Worm (Caenorhabditis elegans) whole organism, L2 larva: ENCODE results near the gene F25F2.1.

Experiments
- C34F6.9 ChIP-seq: fragments of 150-350 bp; optimal IDR thresholded peaks from 2 replicates; lab custom pipeline; 2014; ENCODE audit warnings: missing biosample characterization, missing genetic modification characterization
- F13H6.1 ChIP-seq: sonication (generic microtip); optimal IDR thresholded peaks from 2 replicates; lab custom pipeline; 2016; ENCODE audit warnings: missing genetic modification characterization, missing compliant biosample characterization
- ZK546.5 ChIP-seq: sonication (generic microtip); optimal IDR thresholded peaks from 2 replicates; lab custom pipeline; 2017; ENCODE audit warnings: missing biosample characterization, missing genetic modification characterization
- alr-1 ChIP-seq: fragments of 150-350 bp; optimal IDR thresholded peaks from 2 replicates; lab custom pipeline; 2014; ENCODE audit warnings: missing biosample characterization, missing genetic modification characterization
- ama-1 ChIP-seq: fragments of 150-350 bp; optimal IDR thresholded peaks from 2 replicates; lab custom pipeline; 2018; ENCODE audit warnings: inconsistent platforms
- blmp-1 ChIP-seq: sonication (generic microtip); optimal IDR thresholded peaks from 2 replicates; lab custom pipeline; 2017; ENCODE audit warnings: missing genetic modification characterization, mild to moderate bottlenecking, missing compliant biosample characterization, antibody characterized with exemption, moderate library complexity; ENCODE audit not compliant: insufficient read depth
- ceh-16 ChIP-seq: fragments of 150-350 bp; optimal IDR thresholded peaks from 2 replicates; lab custom pipeline; 2014; ENCODE audit warnings: missing biosample characterization, missing genetic modification characterization
- ceh-82 ChIP-seq: fragments of 150-350 bp; optimal IDR thresholded peaks from 2 replicates; lab custom pipeline; 2014; ENCODE audit warnings: missing biosample characterization, missing genetic modification characterization
- dmd-4 ChIP-seq: sonication (generic microtip); optimal IDR thresholded peaks from 2 replicates; lab custom pipeline; 2017; ENCODE audit warnings: missing biosample characterization, missing genetic modification characterization
- egl-27 ChIP-seq: sonication (generic microtip); optimal IDR thresholded peaks from 3 replicates; lab custom pipeline; 2017; ENCODE audit warnings: missing biosample characterization, missing genetic modification reagents, missing genetic modification characterization
- elt-1 ChIP-seq: fragments of 150-350 bp; optimal IDR thresholded peaks from 2 replicates; lab custom pipeline; 2014; ENCODE audit warnings: missing biosample characterization, missing genetic modification characterization
- elt-3 ChIP-seq: sonication (generic microtip); optimal IDR thresholded peaks from 2 replicates; lab custom pipeline; 2017; ENCODE audit warnings: missing biosample characterization, missing genetic modification characterization
- fos-1 ChIP-seq: fragments of 150-350 bp; optimal IDR thresholded peaks from 2 replicates; lab custom pipeline; 2014; ENCODE audit warnings: missing biosample characterization, missing genetic modification characterization
- gmeb-1 ChIP-seq: fragments of 150-350 bp; optimal IDR thresholded peaks from 2 replicates; lab custom pipeline; 2014; ENCODE audit warnings: missing biosample characterization, missing genetic modification characterization
- lin-11 ChIP-seq: fragments of 150-350 bp; sonication (generic microtip); optimal IDR thresholded peaks from 2 replicates; lab custom pipeline; 2014; ENCODE audit warnings: missing biosample characterization, missing genetic modification characterization, inconsistent platforms, mixed read lengths
- lin-13 ChIP-seq: fragments of 150-350 bp; optimal IDR thresholded peaks from 2 replicates; lab custom pipeline; 2014; ENCODE audit warnings: missing biosample characterization, missing genetic modification reagents, missing genetic modification characterization
- lin-39 ChIP-seq: fragments of 150-350 bp; optimal IDR thresholded peaks from 2 replicates; lab custom pipeline; 2014; ENCODE audit warnings: missing biosample characterization, missing genetic modification reagents, missing genetic modification characterization
- lsy-2 ChIP-seq, 2 experiments: fragments of 150-350 bp in 1 of 2; sonication (generic microtip) in 1 of 2; optimal IDR thresholded peaks; 2 replicates each; lab custom pipeline; 2014 to 2017; ENCODE audit warnings: missing biosample characterization in 2 of 2, missing genetic modification characterization in 2 of 2
- mab-5 ChIP-seq: fragments of 150-350 bp; optimal IDR thresholded peaks from 2 replicates; lab custom pipeline; 2014; ENCODE audit warnings: missing biosample characterization, missing genetic modification characterization
- mbf-1 ChIP-seq: sonication (generic microtip); optimal IDR thresholded peaks from 2 replicates; lab custom pipeline; 2017; ENCODE audit warnings: missing biosample characterization, missing genetic modification characterization
- nhr-11 ChIP-seq: fragments of 150-350 bp; optimal IDR thresholded peaks from 2 replicates; lab custom pipeline; 2014; ENCODE audit warnings: missing biosample characterization, missing genetic modification characterization
- nhr-12 ChIP-seq: fragments of 150-350 bp; optimal IDR thresholded peaks from 2 replicates; lab custom pipeline; 2014; ENCODE audit warnings: missing biosample characterization, missing genetic modification characterization
- nhr-129 ChIP-seq: fragments of 150-350 bp; optimal IDR thresholded peaks from 2 replicates; lab custom pipeline; 2014; ENCODE audit warnings: missing biosample characterization, missing genetic modification characterization
- nhr-21 ChIP-seq: fragments of 150-350 bp; optimal IDR thresholded peaks from 2 replicates; lab custom pipeline; 2014; ENCODE audit warnings: missing biosample characterization, missing genetic modification characterization
- nhr-23 ChIP-seq: fragments of 150-350 bp; optimal IDR thresholded peaks from 2 replicates; lab custom pipeline; 2014; ENCODE audit warnings: missing biosample characterization, missing genetic modification reagents, missing genetic modification characterization
- nhr-237 ChIP-seq: fragments of 150-350 bp; optimal IDR thresholded peaks from 2 replicates; lab custom pipeline; 2014; ENCODE audit warnings: missing biosample characterization, missing genetic modification characterization
- nhr-25 ChIP-seq: fragments of 150-350 bp; sonication (generic microtip); optimal IDR thresholded peaks from 3 replicates; lab custom pipeline; 2014; ENCODE audit warnings: missing biosample characterization, missing genetic modification characterization
- nhr-6 ChIP-seq: fragments of 150-350 bp; optimal IDR thresholded peaks from 2 replicates; lab custom pipeline; 2014; ENCODE audit warnings: missing biosample characterization, missing genetic modification characterization
- peb-1 ChIP-seq: fragments of 150-350 bp; optimal IDR thresholded peaks from 2 replicates; lab custom pipeline; 2014; ENCODE audit warnings: missing biosample characterization, missing genetic modification characterization
- sem-4 ChIP-seq: fragments of 150-350 bp; optimal IDR thresholded peaks from 2 replicates; lab custom pipeline; 2014; ENCODE audit warnings: missing biosample characterization, missing genetic modification reagents, missing genetic modification characterization
- skn-1 ChIP-seq: sonication (generic microtip); optimal IDR thresholded peaks from 2 replicates; lab custom pipeline; 2017; ENCODE audit warnings: missing biosample characterization, missing genetic modification characterization
- sma-3 ChIP-seq: sonication (generic microtip); optimal IDR thresholded peaks from 2 replicates; lab custom pipeline; 2016; ENCODE audit warnings: missing genetic modification reagents, missing genetic modification characterization, missing compliant biosample characterization
- sma-9 ChIP-seq, 2 experiments: fragments of 150-350 bp in 1 of 2; sonication (generic microtip) in 1 of 2; optimal IDR thresholded peaks; 2 replicates each; lab custom pipeline; 2014 to 2016; ENCODE audit warnings: missing genetic modification characterization in 2 of 2, mild to moderate bottlenecking in 1 of 2, missing biosample characterization in 1 of 2, missing compliant biosample characterization in 1 of 2, missing genetic modification reagents in 1 of 2, moderate library complexity in 1 of 2
- snpc-4 ChIP-seq: fragments of 150-350 bp; optimal IDR thresholded peaks from 2 replicates; lab custom pipeline; 2014; ENCODE audit warnings: missing biosample characterization, missing genetic modification characterization
- unc-62 ChIP-seq: fragments of 150-350 bp; optimal IDR thresholded peaks from 2 replicates; lab custom pipeline; 2014; ENCODE audit warnings: missing biosample characterization, missing genetic modification reagents, missing genetic modification characterization
- zag-1 ChIP-seq: fragments of 150-350 bp; optimal IDR thresholded peaks from 2 replicates; lab custom pipeline; 2014; ENCODE audit warnings: missing biosample characterization, missing genetic modification characterization
- ztf-4 ChIP-seq: fragments of 150-350 bp; optimal IDR thresholded peaks from 2 replicates; lab custom pipeline; 2014; ENCODE audit warnings: missing biosample characterization, missing genetic modification characterization

The F25F2.1 gene

ce11 chrIII:4515173-4515572 lies 6.5 kb downstream of the F25F2.1 start:
- no peak for TF ChIP-seq fos-1
- no peak for TF ChIP-seq skn-1 (tag; lab: Kevin White, UChicago)
- TF ChIP-seq snpc-4 (tag; lab: Kevin White, UChicago), result no peak
- TF ChIP-seq ama-1, result no peak
- no peak for TF ChIP-seq blmp-1 (tag; lab: Kevin White, UChicago)
- no peak for TF ChIP-seq sem-4 (tag; lab: Kevin White, UChicago)
- no peak for TF ChIP-seq alr-1 (tag; lab: Kevin White, UChicago)

DNA sequence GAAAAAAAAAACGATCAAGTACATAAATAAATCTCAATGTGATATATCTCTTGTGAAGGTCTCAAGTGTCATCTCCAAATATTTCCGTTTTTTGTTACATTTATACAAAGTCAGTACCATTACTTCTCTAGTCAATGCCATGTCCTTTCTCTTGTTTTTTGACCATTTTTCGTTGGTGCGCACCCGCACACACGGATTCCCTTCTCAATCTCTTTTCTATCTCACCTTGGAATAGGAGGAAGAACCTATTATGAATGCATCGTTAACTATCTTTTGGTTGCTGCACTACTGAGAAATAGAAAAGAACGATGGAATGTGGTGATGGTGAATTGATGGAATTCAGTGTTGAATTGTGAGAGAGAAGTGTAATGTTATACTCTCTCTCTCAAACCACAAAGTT lies 9.1 kb downstream of the F25F2.1 start:
- TF ChIP-seq sem-4 (tag; lab: Kevin White, UChicago), result no peak
- no peak for TF ChIP-seq egl-27 (tag; lab: Kevin White, UChicago)
- TF ChIP-seq F13H6.1 (tag; lab: Kevin White, UChicago), result no peak
- no peak for TF ChIP-seq ceh-82 (tag; lab: Kevin White, UChicago)
- no peak for TF ChIP-seq lin-39 (tag; lab: Kevin White, UChicago)
- no peak for TF ChIP-seq gmeb-1 (tag; lab: Kevin White, UChicago)

ce11 chrIII:4519410-4519809 lies 10.8 kb downstream of the F25F2.1 start:
- TF ChIP-seq lin-11 (tag; lab: Kevin White, UChicago) (no peak), ceh-16 (tag; lab: Kevin White, UChicago) (no peak), sma-3 (GFP tag; lab: Kevin White, UChicago) (no peak), mbf-1 (no peak), dmd-4 (no peak), sem-4 (tag; lab: Kevin White, UChicago) (no peak), sma-9 (GFP tag; optimal IDR thresholded peaks at IDR 0.05; lab: Kevin White, UChicago) (no peak), sma-9 (tag; optimal IDR thresholded peaks at IDR 0.05; lab: Kevin White, UChicago) (no peak), lsy-2 (tag; optimal IDR thresholded peaks at IDR 0.05; lab: Kevin White, UChicago) (no peak), lin-13 (GFP tag; lab: Kevin White, UChicago) (no peak), nhr-11 (tag; lab: Kevin White, UChicago) (no peak), elt-3 (tag; lab: Kevin White, UChicago) (no peak)

DNA sequence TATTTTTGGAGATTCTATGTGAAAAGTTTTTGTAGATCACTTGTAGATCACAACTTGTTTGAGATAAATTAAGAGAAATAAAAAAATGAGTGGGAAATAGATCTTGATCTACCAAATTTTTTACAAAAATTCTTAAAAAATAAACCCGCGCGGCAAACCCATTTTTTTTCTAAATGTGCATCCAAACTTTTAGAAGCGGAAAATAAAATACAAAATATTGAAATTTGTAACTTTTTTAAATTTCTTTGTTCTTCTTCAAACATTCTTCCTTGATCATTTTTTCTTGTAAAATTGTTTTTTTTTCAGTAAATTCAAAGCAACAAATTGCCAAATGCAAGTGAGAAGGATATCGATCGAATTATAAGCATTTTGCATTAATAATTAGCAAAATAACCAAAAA lies 11.4 kb downstream of the F25F2.1 start, which contains the start of gene cdh-4:
cdh-4 (plus strand) TSS at position 301 of the 400 bp plus-strand sequence.
- TF ChIP-seq nhr-12 (tag; lab: Kevin White, UChicago) (no peak), lin-13 (GFP tag; lab: Kevin White, UChicago) (no peak), ceh-82 (tag; lab: Kevin White, UChicago) (no peak), dmd-4 (no peak), lin-39 (tag; lab: Kevin White, UChicago) (no peak), sem-4 (tag; lab: Kevin White, UChicago) (no peak), snpc-4 (tag; lab: Kevin White, UChicago) (no peak), unc-62 (GFP tag; lab: Kevin White, UChicago) (no peak), nhr-23 (tag; lab: Kevin White, UChicago) (no peak), nhr-25 (tag; lab: Kevin White, UChicago) (no peak), peb-1 (tag; lab: Kevin White, UChicago) (no peak), zag-1 (no peak), nhr-237 (tag; lab: Kevin White, UChicago) (no peak)

DNA sequence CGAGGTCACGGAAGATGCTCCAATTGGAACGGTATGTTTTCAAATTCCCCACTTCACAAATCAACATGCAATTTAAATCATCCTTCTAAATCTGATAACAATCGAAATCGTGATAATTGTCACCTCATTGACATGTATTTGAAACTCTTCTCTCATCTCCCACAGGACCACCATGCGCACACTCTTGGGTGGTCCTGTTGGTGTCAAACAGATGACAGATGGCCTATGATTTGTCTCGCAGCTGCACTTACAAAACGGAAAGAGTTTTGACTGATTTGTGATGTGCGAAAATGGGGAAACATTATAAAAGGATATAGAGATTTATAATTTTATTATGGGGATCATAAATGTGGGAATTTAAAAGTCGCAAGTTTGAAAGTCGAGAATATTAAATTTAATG lies 14.8 kb downstream of the F25F2.1 start:
- TF ChIP-seq mab-5 (peak; percentile 0), C34F6.9 (no peak)

- TF ChIP-seq ceh-16 (tag; lab: Kevin White, UChicago) (no peak), nhr-129 (tag; lab: Kevin White, UChicago) (no peak), C34F6.9 (no peak), elt-1 (tag; lab: Kevin White, UChicago) (no peak), ZK546.5 (no peak), blmp-1 (tag; lab: Kevin White, UChicago) (no peak), nhr-6 (no peak), sma-3 (GFP tag; lab: Kevin White, UChicago) (no peak), nhr-21 (tag; lab: Kevin White, UChicago) (no peak), ztf-4 (tag; lab: Kevin White, UChicago) (no peak), snpc-4 (tag; lab: Kevin White, UChicago) (no peak), sma-9 (GFP tag; optimal IDR thresholded peaks at IDR 0.05; lab: Kevin White, UChicago) (no peak), sma-9 (tag; optimal IDR thresholded peaks at IDR 0.05; lab: Kevin White, UChicago) (no peak), elt-3 (tag; lab: Kevin White, UChicago) (no peak)
These were observed 15.4 kb downstream of the F25F2.1 start for ce11 chrIII:4524071-4524470.
